Worm (Caenorhabditis elegans) whole organism, L2 larva: ENCODE measurements around the gene dcap-1.

Experiments used
- F13H6.1 ChIP-seq: sonication (generic microtip); optimal IDR thresholded peaks from 2 replicates; lab custom pipeline; 2016; ENCODE audit warnings: missing genetic modification characterization, missing compliant biosample characterization
- ama-1 ChIP-seq: fragments of 150-350 bp; optimal IDR thresholded peaks from 2 replicates; lab custom pipeline; 2018; ENCODE audit warnings: inconsistent platforms
- ceh-16 ChIP-seq: fragments of 150-350 bp; optimal IDR thresholded peaks from 2 replicates; lab custom pipeline; 2014; ENCODE audit warnings: missing biosample characterization, missing genetic modification characterization
- elt-1 ChIP-seq: fragments of 150-350 bp; optimal IDR thresholded peaks from 2 replicates; lab custom pipeline; 2014; ENCODE audit warnings: missing biosample characterization, missing genetic modification characterization
- lin-13 ChIP-seq: fragments of 150-350 bp; optimal IDR thresholded peaks from 2 replicates; lab custom pipeline; 2014; ENCODE audit warnings: missing biosample characterization, missing genetic modification reagents, missing genetic modification characterization
- peb-1 ChIP-seq: fragments of 150-350 bp; optimal IDR thresholded peaks from 2 replicates; lab custom pipeline; 2014; ENCODE audit warnings: missing biosample characterization, missing genetic modification characterization
- zag-1 ChIP-seq: fragments of 150-350 bp; optimal IDR thresholded peaks from 2 replicates; lab custom pipeline; 2014; ENCODE audit warnings: missing biosample characterization, missing genetic modification characterization

DNA sequence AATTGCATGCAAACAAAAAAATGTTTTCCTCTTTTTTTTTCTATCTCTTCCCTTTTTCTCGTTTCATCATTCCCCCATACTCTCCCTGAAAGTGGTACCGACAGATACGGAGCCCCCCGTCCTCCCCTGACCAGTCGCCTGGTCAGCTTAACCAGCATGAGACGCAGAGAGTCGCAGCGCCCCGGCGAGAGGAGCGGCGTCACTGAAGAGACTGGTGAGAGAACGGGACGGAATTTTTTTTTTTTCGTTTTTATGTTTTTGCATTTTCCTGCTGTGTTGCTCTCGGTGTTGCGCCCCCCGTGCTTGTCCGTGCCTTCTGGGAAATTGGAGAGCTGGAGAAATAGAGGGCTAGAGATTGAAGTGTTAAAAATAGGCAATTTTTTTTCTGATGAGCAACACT, 15.8 kb upstream of the dcap-1 start:
- TF ChIP-seq zag-1 (tag; lab: Kevin White, UChicago) = peak; percentile 96
- TF ChIP-seq F13H6.1 (tag; lab: Kevin White, UChicago) = peak; percentile 100
- no peak for TF ChIP-seq elt-1
- TF ChIP-seq ama-1 (lab: Kevin White, UChicago) = no peak
- TF ChIP-seq peb-1 = no peak
- peak; percentile 63 for TF ChIP-seq lin-13 (GFP tag; lab: Kevin White, UChicago)
- no peak for TF ChIP-seq ceh-16 (tag; lab: Kevin White, UChicago)
